Worm (Caenorhabditis elegans) whole organism, L4 larva: ENCODE results near the gene F49C5.10.
A peak's percentile ranks its signal among the peaks of the same experiment; 100 is the strongest.

Experiments used
- F10B5.3 ChIP-seq: sonication (generic microtip); optimal IDR thresholded peaks from 2 replicates; lab custom pipeline; 2016; ENCODE audit warnings: mild to moderate bottlenecking, missing genetic modification characterization, missing compliant biosample characterization
- F44E2.7 ChIP-seq: fragments of 200-800 bp; sonication (Bioruptor generic); IDR thresholded peaks from 2 replicates; pipeline ENCODE4 v2.1.2; 2022; ENCODE audit warnings: missing genetic modification characterization, missing compliant biosample characterization
- F49E8.2 ChIP-seq: sonication (generic microtip); optimal IDR thresholded peaks from 2 replicates; lab custom pipeline; 2016; ENCODE audit warnings: missing compliant biosample characterization, mild to moderate bottlenecking, missing genetic modification characterization, borderline replicate concordance
- T20F7.1 ChIP-seq: fragments of 200-800 bp; sonication (Bioruptor generic); optimal IDR thresholded peaks from 2 replicates; lab custom pipeline; 2018; ENCODE audit warnings: mild to moderate bottlenecking, missing genetic modification characterization, missing compliant biosample characterization
- Y5F2A.4 ChIP-seq: fragments of 200-800 bp; sonication (Bioruptor generic); optimal IDR thresholded peaks from 2 replicates; lab custom pipeline; 2018; ENCODE audit warnings: mild to moderate bottlenecking, missing genetic modification characterization, missing compliant biosample characterization
- Y75B8A.6 ChIP-seq: fragments of 200-800 bp; sonication (Bioruptor generic); IDR thresholded peaks from 2 replicates; pipeline ENCODE4 v1.3.6; 2022; ENCODE audit warnings: missing genetic modification reagents, missing genetic modification characterization, missing compliant biosample characterization
- ZK546.5 ChIP-seq, 2 experiments: sonication (generic microtip); optimal IDR thresholded peaks; 2 replicates each; lab custom pipeline; 2017; ENCODE audit warnings: missing biosample characterization in 2 of 2, missing genetic modification characterization in 2 of 2
- aha-1 ChIP-seq: fragments of 150-350 bp; peaks from one replicate; lab custom pipeline; 2014; ENCODE audit warnings: missing biosample characterization, missing genetic modification characterization
- aly-2 ChIP-seq: sonication (generic microtip); optimal IDR thresholded peaks from 2 replicates; lab custom pipeline; 2018; ENCODE audit warnings: missing biosample characterization, missing genetic modification characterization
- ceh-62 ChIP-seq: sonication (generic microtip); optimal IDR thresholded peaks from 2 replicates; lab custom pipeline; 2017; ENCODE audit warnings: missing biosample characterization, missing genetic modification characterization
- cey-2 ChIP-seq: sonication (generic microtip); optimal IDR thresholded peaks from 3 replicates; lab custom pipeline; 2017; ENCODE audit warnings: missing genetic modification characterization, mild to moderate bottlenecking, missing compliant biosample characterization, antibody characterized with exemption, borderline replicate concordance; ENCODE audit not compliant: insufficient read depth
- daf-16 ChIP-seq, 3 experiments: sonication (generic microtip); optimal IDR thresholded peaks; 2 replicates each; lab custom pipeline; 2016 to 2017; ENCODE audit warnings: missing genetic modification characterization in 3 of 3, missing genetic modification reagents in 3 of 3, mild to moderate bottlenecking in 2 of 3, missing compliant biosample characterization in 2 of 3, missing biosample characterization in 1 of 3, moderate library complexity in 1 of 3
- daf-8 ChIP-seq: fragments of 200-800 bp; sonication (Bioruptor generic); IDR thresholded peaks from 2 replicates; pipeline ENCODE4 v1.3.6; 2022; ENCODE audit warnings: missing genetic modification characterization, missing compliant biosample characterization
- egl-27 ChIP-seq: sonication (generic microtip); optimal IDR thresholded peaks from 3 replicates; lab custom pipeline; 2017; ENCODE audit warnings: missing biosample characterization, missing genetic modification reagents, missing genetic modification characterization
- lin-38 ChIP-seq: fragments of 200-800 bp; sonication (Bioruptor generic); IDR thresholded peaks from 2 replicates; pipeline ENCODE4 v1.3.6; 2022; ENCODE audit warnings: missing genetic modification reagents, missing genetic modification characterization, missing compliant biosample characterization
- lsy-2 ChIP-seq, 2 experiments: fragments of 150-350 bp in 1 of 2; sonication (generic microtip) in 1 of 2; optimal IDR thresholded peaks; 2 replicates each; lab custom pipeline; 2014 to 2017; ENCODE audit warnings: missing biosample characterization in 2 of 2, missing genetic modification characterization in 2 of 2
- mdt-29 ChIP-seq: fragments of 200-800 bp; sonication (Bioruptor generic); IDR thresholded peaks from 2 replicates; pipeline ENCODE4 v1.3.6; 2022; ENCODE audit warnings: missing genetic modification reagents, missing genetic modification characterization, missing compliant biosample characterization
- mep-1 ChIP-seq: fragments of 150-350 bp; sonication (generic microtip); optimal IDR thresholded peaks from 3 replicates; lab custom pipeline; 2014; ENCODE audit warnings: missing biosample characterization, missing genetic modification characterization
- nhr-102 ChIP-seq: sonication (generic microtip); optimal IDR thresholded peaks from 2 replicates; lab custom pipeline; 2016; ENCODE audit warnings: mild to moderate bottlenecking, missing genetic modification characterization, moderate library complexity, missing compliant biosample characterization
- nhr-28 ChIP-seq: fragments of 150-350 bp; optimal IDR thresholded peaks from 2 replicates; lab custom pipeline; 2014; ENCODE audit warnings: missing biosample characterization, missing genetic modification characterization
- nhr-41 ChIP-seq: fragments of 200-800 bp; sonication (Bioruptor generic); IDR thresholded peaks from 2 replicates; pipeline ENCODE4 v1.3.6; 2022; ENCODE audit warnings: missing genetic modification reagents, missing genetic modification characterization, missing compliant biosample characterization
- nhr-77 ChIP-seq: fragments of 150-350 bp; optimal IDR thresholded peaks from 2 replicates; lab custom pipeline; 2014; ENCODE audit warnings: missing biosample characterization, missing genetic modification characterization
- spr-3 ChIP-seq: fragments of 200-800 bp; sonication (Bioruptor generic); optimal IDR thresholded peaks from 2 replicates; lab custom pipeline; 2018; ENCODE audit warnings: mild to moderate bottlenecking, missing genetic modification characterization, missing compliant biosample characterization
- tra-1 ChIP-seq: fragments of 200-800 bp; sonication (Bioruptor generic); IDR thresholded peaks from 2 replicates; pipeline ENCODE4 v1.3.6; 2022; ENCODE audit warnings: missing genetic modification reagents, missing genetic modification characterization, missing compliant biosample characterization
- unc-130 ChIP-seq: sonication (generic microtip); optimal IDR thresholded peaks from 2 replicates; lab custom pipeline; 2016; ENCODE audit warnings: missing genetic modification reagents, missing genetic modification characterization, missing compliant biosample characterization
- unc-62 ChIP-seq, 3 experiments: fragments of 150-350 bp in 1 of 3; sonication (generic microtip); optimal IDR thresholded peaks in 2 of 3; peaks in 1 of 3; 1 replicate in 1 of 3; 2 replicates in 2 of 3; lab custom pipeline; 2014 to 2017; ENCODE audit warnings: missing biosample characterization in 3 of 3, missing genetic modification characterization in 3 of 3, missing genetic modification reagents in 3 of 3, missing genotype in 1 of 3
- zfp-2 ChIP-seq: sonication (generic microtip); optimal IDR thresholded peaks from 2 replicates; lab custom pipeline; 2016; ENCODE audit warnings: mild to moderate bottlenecking, missing genetic modification characterization, missing compliant biosample characterization
- zip-2 ChIP-seq: fragments of 150-350 bp; optimal IDR thresholded peaks from 2 replicates; lab custom pipeline; 2014; ENCODE audit warnings: missing biosample characterization, missing genetic modification characterization
- ztf-11 ChIP-seq: fragments of 150-350 bp; optimal IDR thresholded peaks from 2 replicates; lab custom pipeline; 2014; ENCODE audit warnings: missing biosample characterization, missing genetic modification characterization

F49C5.10 gene

ce11 chrII:12542594-12542997 is 4.0 kb upstream of the F49C5.10 start (continued):
- TF ChIP-seq F44E2.7 (GFP tag; lab: Robert Waterston, UW) (0 out of 2 replicates have a peak, but pooled peaks have one; percentile 68), ztf-11 (tag; lab: Kevin White, UChicago) (no peak), tra-1 (GFP tag; lab: Robert Waterston, UW) (peak; percentile 60; the same call in 1 of the 2 replicates), nhr-77 (tag; lab: Kevin White, UChicago) (no peak), F49E8.2 (tag; lab: Kevin White, UChicago) (peak; percentile 4), nhr-102 (tag; lab: Kevin White, UChicago) (peak; percentile 58), daf-16 (GFP tag; optimal IDR thresholded peaks at IDR 0.05; lab: Kevin White, UChicago) (peak; percentile 42 to 84), daf-16 (tag; optimal IDR thresholded peaks at IDR 0.05; lab: Kevin White, UChicago) (no peak)

DNA sequence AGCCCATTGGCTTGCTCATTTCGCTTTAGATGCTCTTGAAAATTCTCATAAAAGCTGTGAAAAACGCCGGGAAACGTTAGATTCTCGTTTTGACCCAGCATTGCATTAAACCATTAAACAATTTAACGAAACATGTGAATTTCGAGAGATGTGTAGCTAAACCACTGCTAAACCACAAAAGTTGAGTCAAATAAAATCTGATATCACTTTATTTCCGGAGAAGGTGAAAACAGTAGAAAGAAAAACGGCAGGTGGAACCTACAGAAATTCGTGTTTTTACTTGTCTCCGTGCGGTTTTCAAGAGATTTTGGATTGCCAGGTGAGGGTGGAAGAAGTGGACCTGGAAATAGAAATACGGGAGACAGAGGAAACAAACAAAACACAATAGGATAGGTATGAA is 2.0 kb upstream of the F49C5.10 start, which contains the start of gene F49C5.9:
Gene F49C5.9 (minus strand): TSS at position 101 of the 400 bp plus-strand sequence.
- TF ChIP-seq cey-2 (tag; lab: Kevin White, UChicago) (no peak), unc-130 (no peak), tra-1 (GFP tag; lab: Robert Waterston, UW) (no peak), ceh-62 (no peak), F10B5.3 (tag; lab: Kevin White, UChicago) (no peak), aha-1 (tag; lab: Kevin White, UChicago) (no peak), lin-38 (no peak)

DNA sequence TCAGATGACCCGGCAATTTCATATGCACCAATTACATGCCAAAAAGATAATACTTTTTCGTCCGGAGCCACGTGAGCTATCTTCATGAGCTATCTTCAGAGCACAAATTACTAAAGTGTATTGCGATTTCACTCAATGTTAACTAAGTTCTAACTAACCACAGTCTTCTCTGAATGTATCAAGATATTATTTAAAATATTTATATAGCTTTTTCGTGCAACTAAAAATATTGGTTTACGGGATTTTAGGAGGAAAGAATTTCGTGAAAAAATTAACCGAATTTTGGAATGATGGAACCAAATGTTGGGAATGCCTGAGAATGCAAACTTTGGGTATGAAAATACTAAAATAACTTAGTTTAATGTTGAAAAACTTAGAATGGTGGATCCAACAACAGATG is 991 bp downstream of the F49C5.10 start, which contains the start of gene F49C5.16:
Gene F49C5.16 (plus strand): TSS at position 301 of the 400 bp plus-strand sequence.
- TF ChIP-seq nhr-41 (GFP tag; lab: Robert Waterston, UW) (no peak), spr-3 (GFP tag; lab: Kevin White, UChicago) (no peak), zfp-2 (tag; lab: Kevin White, UChicago) (no peak)

DNA sequence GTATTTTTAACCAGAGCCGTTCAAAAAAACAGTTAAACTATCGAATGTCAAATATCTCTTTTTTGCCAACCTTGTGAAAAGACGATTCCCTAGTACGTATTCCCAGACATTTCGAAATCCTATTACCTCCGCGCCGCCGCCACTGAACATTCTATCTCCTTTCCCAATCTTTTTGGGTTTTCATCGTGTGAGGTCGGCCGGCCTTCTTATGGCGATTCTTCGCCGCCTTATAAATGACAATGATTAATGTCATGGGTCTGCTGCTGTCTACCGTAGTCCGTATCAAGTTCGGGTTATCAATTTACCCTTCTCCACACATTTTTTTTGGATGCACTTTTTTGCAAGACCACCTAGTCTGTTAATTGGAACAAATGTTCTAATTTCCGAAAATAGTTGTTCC is 3.1 kb downstream of the F49C5.10 start:
- TF ChIP-seq unc-130: no peak
- no peak for TF ChIP-seq egl-27 (tag; lab: Kevin White, UChicago)
- TF ChIP-seq aly-2 (tag; lab: Kevin White, UChicago): no peak
- TF ChIP-seq F44E2.7 (GFP tag; lab: Robert Waterston, UW): no peak
- TF ChIP-seq unc-62 (GFP tag; optimal IDR thresholded peaks at IDR 0.05 in 1 of 2; lab: Kevin White, UChicago): peak in 1 of 2 experiments; percentile 80
- TF ChIP-seq unc-62 (tag; optimal IDR thresholded peaks at IDR 0.05; lab: Kevin White, UChicago): no peak
- no peak for TF ChIP-seq Y5F2A.4 (GFP tag; lab: Kevin White, UChicago)
- TF ChIP-seq cey-2 (tag; lab: Kevin White, UChicago): peak; percentile 16
- TF ChIP-seq nhr-28 (tag; lab: Kevin White, UChicago): peak; percentile 47
- TF ChIP-seq daf-8 (GFP tag; lab: Robert Waterston, UW): no peak
- TF ChIP-seq ZK546.5 (tag; optimal IDR thresholded peaks at IDR 0.05; lab: Kevin White, UChicago): no peak
- TF ChIP-seq Y75B8A.6: no peak
- TF ChIP-seq lsy-2 (tag; optimal IDR thresholded peaks at IDR 0.05; lab: Kevin White, UChicago): no peak
- no peak for TF ChIP-seq zip-2
- no peak for TF ChIP-seq T20F7.1 (GFP tag; lab: Kevin White, UChicago)
- peak; percentile 78 for TF ChIP-seq aha-1 (tag; lab: Kevin White, UChicago)
- TF ChIP-seq mep-1 (tag; lab: Kevin White, UChicago): no peak
- TF ChIP-seq zfp-2 (tag; lab: Kevin White, UChicago): no peak
- TF ChIP-seq tra-1 (GFP tag; lab: Robert Waterston, UW): 0 out of 2 replicates have a peak, but pooled peaks have one; percentile 24

DNA sequence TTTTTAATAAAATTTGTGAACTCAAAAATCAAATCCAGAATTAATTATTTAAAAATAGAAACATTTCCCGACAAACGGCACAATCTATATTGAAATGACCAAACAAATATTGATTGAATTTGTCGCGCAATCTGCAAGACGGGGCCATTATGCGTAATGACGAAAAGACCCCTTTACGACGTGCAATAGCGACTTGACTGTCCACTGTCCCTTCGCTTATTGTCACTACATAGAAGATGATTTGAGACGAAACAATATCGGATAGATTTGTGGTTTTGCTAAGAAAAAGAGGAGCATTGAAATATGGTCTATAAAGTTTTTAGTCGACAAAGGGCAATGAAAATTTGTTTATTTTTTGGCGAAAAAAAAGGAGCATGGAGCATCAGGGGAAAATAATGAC is 4.4 kb downstream of the F49C5.10 start:
- no peak for TF ChIP-seq mdt-29 (GFP tag; lab: Robert Waterston, UW)
- peak; percentile 55 for TF ChIP-seq aha-1 (tag; lab: Kevin White, UChicago)

DNA sequence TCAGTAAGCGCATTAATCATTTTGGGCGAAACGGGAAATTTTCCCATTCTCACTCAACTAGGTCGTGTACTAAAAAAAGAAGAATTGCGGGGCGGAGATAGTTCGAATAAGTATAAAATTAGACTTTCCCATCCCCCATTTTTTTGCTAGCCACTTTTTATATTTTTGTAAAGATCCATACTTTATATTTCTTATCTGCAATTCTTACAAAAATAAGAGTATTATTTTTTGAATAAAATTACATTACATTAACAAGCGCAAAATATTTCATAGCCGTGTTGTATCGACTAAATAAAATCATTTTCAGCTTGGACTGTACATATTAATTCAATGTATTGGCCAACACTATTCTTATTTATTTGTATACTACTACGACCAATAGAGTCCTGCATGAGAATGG is 9.0 kb downstream of the F49C5.10 start, which contains the start of gene F49C5.11:
Gene F49C5.11 (plus strand): TSS at position 301 of the 400 bp plus-strand sequence.
- TF ChIP-seq lsy-2 (tag; optimal IDR thresholded peaks at IDR 0.05; lab: Kevin White, UChicago) (no peak), unc-62 (GFP tag; optimal IDR thresholded peaks at IDR 0.05 in 1 of 2; lab: Kevin White, UChicago) (peak in 1 of 2 experiments; percentile 89), unc-62 (tag; optimal IDR thresholded peaks at IDR 0.05; lab: Kevin White, UChicago) (no peak)
- TF ChIP-seq, all 104 proteins: peak for 1
